Fruit fly (Drosophila melanogaster): ENCODE measurements around the gene hep.

hep gene

dm6 chrX:13128750-13129152, 38.5 kb upstream of the hep start, which contains the start of the genes CG32638, CG15717 and MFS10 (continued):
- TF ChIP-seq Rx (GFP tag; IDR thresholded peaks at IDR 0.05) (no peak), CG4617 (GFP tag; optimal IDR thresholded peaks at IDR 0.05; ENCODE audit: borderline replicate concordance) (no peak), vvl (GFP tag; IDR thresholded peaks at IDR 0.05) (peak; percentile 50; the same call in 1 of the 2 replicates), Dbx (GFP tag; IDR thresholded peaks at IDR 0.05) (no peak), CG12744 (GFP tag; optimal IDR thresholded peaks at IDR 0.05) (no peak), NC2α (GFP tag; optimal IDR thresholded peaks at IDR 0.05) (no peak), crol (GFP tag; IDR thresholded peaks at IDR 0.05) (no peak), dan (GFP tag; IDR thresholded peaks at IDR 0.05) (no peak), eve (GFP tag; optimal IDR thresholded peaks at IDR 0.05) (no peak), trh (GFP tag; optimal IDR thresholded peaks at IDR 0.05) (no peak), CrebB (tag; optimal IDR thresholded peaks at IDR 0.05) (peak; percentile 45), C15 (GFP tag; IDR thresholded peaks at IDR 0.05) (no peak), Aef1 (GFP tag; IDR thresholded peaks at IDR 0.05) (no peak), ftz-f1 (GFP tag; optimal IDR thresholded peaks at IDR 0.05) (peak; percentile 64), ATbp (GFP tag; optimal IDR thresholded peaks at IDR 0.05) (no peak), tup (GFP tag; optimal IDR thresholded peaks at IDR 0.05) (no peak), B-H1 (GFP tag; IDR thresholded peaks at IDR 0.05) (no peak), cwo (GFP tag; optimal IDR thresholded peaks at IDR 0.05) (no peak), oc (tag; optimal IDR thresholded peaks at IDR 0.05) (peak; percentile 17), schlank (tag; optimal IDR thresholded peaks at IDR 0.05) (no peak), prd (optimal IDR thresholded peaks at IDR 0.05) (no peak), prd (GFP tag; IDR thresholded peaks at IDR 0.05) (no peak), CG4360 (GFP tag; IDR thresholded peaks at IDR 0.05) (no peak), CG12104 (GFP tag; optimal IDR thresholded peaks at IDR 0.05) (no peak), CG17568 (GFP tag; optimal IDR thresholded peaks at IDR 0.05) (no peak), Med (GFP tag) (peak; percentile 91), tll (GFP tag; optimal IDR thresholded peaks at IDR 0.05) (no peak), Spps (tag; optimal IDR thresholded peaks at IDR 0.05) (no peak), CG1529 (GFP tag; optimal IDR thresholded peaks at IDR 0.05) (no peak), CG14050 (GFP tag; IDR thresholded peaks at IDR 0.05) (no peak), abd-A (tag; optimal IDR thresholded peaks at IDR 0.05) (peak; percentile 70), B-H2 (GFP tag; optimal IDR thresholded peaks at IDR 0.05) (no peak), tin (GFP tag; optimal IDR thresholded peaks at IDR 0.05) (no peak), vnd (GFP tag; IDR thresholded peaks at IDR 0.05; ENCODE audit: partially characterized antibody) (no peak), emc (GFP tag; optimal IDR thresholded peaks at IDR 0.05) (no peak), CG3281 (GFP tag; optimal IDR thresholded peaks at IDR 0.05) (no peak), CG9876 (GFP tag; optimal IDR thresholded peaks at IDR 0.05) (no peak), Antp (GFP tag; optimal IDR thresholded peaks at IDR 0.05) (no peak), sens (GFP tag) (no peak), Asciz (GFP tag; optimal IDR thresholded peaks at IDR 0.05) (no peak), D19A (tag; optimal IDR thresholded peaks at IDR 0.05) (no peak), CG4282 (GFP tag; optimal IDR thresholded peaks at IDR 0.05) (no peak), CG6689 (GFP tag; IDR thresholded peaks at IDR 0.05) (no peak), CG7839 (tag; optimal IDR thresholded peaks at IDR 0.05) (peak; percentile 0), CG4854 (GFP tag; optimal IDR thresholded peaks at IDR 0.05) (no peak), gsb-n (tag; optimal IDR thresholded peaks at IDR 0.05) (no peak), CG6272 (GFP tag; IDR thresholded peaks at IDR 0.05) (no peak), pnt (GFP tag; optimal IDR thresholded peaks at IDR 0.05) (no peak), gt (GFP tag; IDR thresholded peaks at IDR 0.05) (no peak), CG17359 (tag; optimal IDR thresholded peaks at IDR 0.05) (no peak), Doc3 (GFP tag; IDR thresholded peaks at IDR 0.05; ENCODE audit: partially characterized antibody) (no peak), Fer3 (tag; optimal IDR thresholded peaks at IDR 0.05) (no peak), ro (GFP tag; IDR thresholded peaks at IDR 0.05) (no peak)

Data from whole organism, embryonic.